Fruit fly (Drosophila melanogaster) whole organism, embryonic: ENCODE data around the gene scpr-C.

Experiments
- Bgb ChIP-seq: fragments of 200-800 bp; sonication (Bioruptor generic); IDR thresholded peaks from 2 replicates; pipeline ENCODE4 v1.3.6; 2022; ENCODE audit warnings: missing biosample characterization, missing genetic modification characterization; ENCODE audit not compliant: partially characterized antibody
- CG10147 ChIP-seq: fragments of 200-800 bp; sonication (Bioruptor generic); optimal IDR thresholded peaks from 2 replicates; lab custom pipeline; 2019; ENCODE audit warnings: missing biosample characterization, mild to moderate bottlenecking, missing genetic modification characterization, moderate library complexity
- CG10979 ChIP-seq: fragments of 200-800 bp; sonication (Bioruptor generic); optimal IDR thresholded peaks from 2 replicates; lab custom pipeline; 2018; ENCODE audit warnings: missing biosample characterization, mild to moderate bottlenecking, missing genetic modification characterization, moderate library complexity
- CG11560 ChIP-seq: fragments of 200-800 bp; sonication (Bioruptor generic); IDR thresholded peaks from 3 replicates; pipeline ENCODE4 v1.3.6; 2022; ENCODE audit warnings: missing biosample characterization, missing genetic modification characterization
- CG12219 ChIP-seq: fragments of 200-800 bp; sonication (Bioruptor generic); optimal IDR thresholded peaks from 3 replicates; lab custom pipeline; 2018; ENCODE audit warnings: missing biosample characterization, mild to moderate bottlenecking, missing genetic modification characterization
- CG13123 ChIP-seq: fragments of 200-800 bp; sonication (Bioruptor generic); optimal IDR thresholded peaks from 2 replicates; lab custom pipeline; 2016; ENCODE audit warnings: missing biosample characterization, missing genetic modification characterization
- CG13775 ChIP-seq: fragments of 200-800 bp; sonication (Bioruptor generic); optimal IDR thresholded peaks from 3 replicates; lab custom pipeline; 2017; ENCODE audit warnings: missing biosample characterization, mild to moderate bottlenecking, missing genetic modification characterization
- CG1529 ChIP-seq: fragments of 200-800 bp; sonication (Bioruptor generic); optimal IDR thresholded peaks from 3 replicates; lab custom pipeline; 2018; ENCODE audit warnings: missing biosample characterization, missing genetic modification characterization
- CG15479 ChIP-seq: fragments of 200-800 bp; sonication (Bioruptor generic); optimal IDR thresholded peaks from 3 replicates; lab custom pipeline; 2019; ENCODE audit warnings: missing biosample characterization, mild to moderate bottlenecking, missing genetic modification characterization, moderate library complexity
- CG18599 ChIP-seq: fragments of 200-800 bp; sonication (Bioruptor generic); optimal IDR thresholded peaks from 3 replicates; lab custom pipeline; 2017; ENCODE audit warnings: missing biosample characterization, missing genetic modification characterization, mild to moderate bottlenecking, moderate library complexity, missing genetic modification reagents
- CG2116 ChIP-seq: fragments of 200-800 bp; sonication (Bioruptor generic); optimal IDR thresholded peaks from 3 replicates; lab custom pipeline; 2018; ENCODE audit warnings: missing biosample characterization, mild to moderate bottlenecking, missing genetic modification characterization
- CG4282 ChIP-seq: fragments of 200-800 bp; sonication (Bioruptor generic); optimal IDR thresholded peaks from 2 replicates; lab custom pipeline; 2016; ENCODE audit warnings: missing biosample characterization, missing genetic modification characterization
- CG43689 ChIP-seq: fragments of 200-800 bp; sonication (Bioruptor generic); IDR thresholded peaks from 2 replicates; pipeline ENCODE4 v1.3.6; 2022; ENCODE audit warnings: missing biosample characterization, missing genetic modification characterization
- CG7928 ChIP-seq: fragments of 200-800 bp; sonication (Bioruptor generic); optimal IDR thresholded peaks from 2 replicates; lab custom pipeline; 2017; ENCODE audit warnings: missing biosample characterization, mild to moderate bottlenecking, missing genetic modification characterization
- CG8388 ChIP-seq: fragments of 200-800 bp; sonication (Bioruptor generic); optimal IDR thresholded peaks from 2 replicates; lab custom pipeline; 2019; ENCODE audit warnings: missing biosample characterization, mild to moderate bottlenecking, missing genetic modification characterization, moderate library complexity
- CG8765 ChIP-seq: fragments of 200-800 bp; sonication (Bioruptor generic); IDR thresholded peaks from 2 replicates; pipeline ENCODE4 v1.3.6; 2022; ENCODE audit warnings: missing biosample characterization, missing genetic modification characterization
- CG8944 ChIP-seq: fragments of 200-800 bp; sonication (Bioruptor generic); optimal IDR thresholded peaks from 3 replicates; lab custom pipeline; 2016; ENCODE audit warnings: missing biosample characterization, missing genetic modification characterization
- CG9215 ChIP-seq: fragments of 200-800 bp; sonication (Bioruptor generic); IDR thresholded peaks from 2 replicates; pipeline ENCODE4 v1.3.6; 2022; ENCODE audit warnings: missing biosample characterization, missing genetic modification characterization
- CoRest ChIP-seq: fragments of 200-800 bp; sonication (Bioruptor generic); optimal IDR thresholded peaks from 3 replicates; lab custom pipeline; 2018; ENCODE audit warnings: missing biosample characterization, mild to moderate bottlenecking, missing genetic modification characterization, moderate library complexity
- Dfd ChIP-seq, 2 experiments: fragments of >200 bp; optimal IDR thresholded peaks; 2 replicates each; lab custom pipeline; 2017; ENCODE audit warnings: missing biosample characterization in 2 of 2, missing genetic modification characterization in 2 of 2
- Hr78 ChIP-seq, 2 experiments: fragments of 200-800 bp in 1 of 2; fragments of >200 bp in 1 of 2; sonication (Bioruptor generic) in 1 of 2; optimal IDR thresholded peaks; 2 replicates each; lab custom pipeline; 2017 to 2019; ENCODE audit warnings: missing biosample characterization in 2 of 2, missing genetic modification characterization in 2 of 2, mild to moderate bottlenecking in 1 of 2, moderate library complexity in 1 of 2
- Jarid2 ChIP-seq: fragments of 200-800 bp; sonication (Bioruptor generic); optimal IDR thresholded peaks from 3 replicates; lab custom pipeline; 2017; ENCODE audit warnings: mild to moderate bottlenecking, missing biosample characterization, missing genetic modification reagents, missing genetic modification characterization
- Lpt ChIP-seq: fragments of >200 bp; optimal IDR thresholded peaks from 2 replicates; lab custom pipeline; 2018; ENCODE audit warnings: missing biosample characterization, missing genetic modification characterization
- MTF-1 ChIP-seq: fragments of 200-800 bp; sonication (Bioruptor generic); optimal IDR thresholded peaks from 2 replicates; lab custom pipeline; 2018; ENCODE audit warnings: missing biosample characterization, mild to moderate bottlenecking, missing genetic modification characterization, borderline replicate concordance
- Nf-YB ChIP-seq: fragments of 200-800 bp; sonication (Bioruptor generic); optimal IDR thresholded peaks from 3 replicates; lab custom pipeline; 2019; ENCODE audit warnings: missing biosample characterization, mild to moderate bottlenecking, missing genetic modification characterization, moderate library complexity
- Nf-YC ChIP-seq: fragments of 200-800 bp; optimal IDR thresholded peaks from 3 replicates; lab custom pipeline; 2019; ENCODE audit warnings: missing biosample characterization, mild to moderate bottlenecking, missing genetic modification characterization, moderate library complexity
- Pdp1 ChIP-seq, 2 experiments: fragments of 200-800 bp; sonication (Bioruptor generic); optimal IDR thresholded peaks; 3 replicates each; lab custom pipeline; 2016; ENCODE audit warnings: missing biosample characterization in 2 of 2, missing genetic modification characterization in 2 of 2, mild to moderate bottlenecking in 1 of 2, moderate library complexity in 1 of 2
- Six4 ChIP-seq: fragments of 200-800 bp; sonication (Bioruptor generic); optimal IDR thresholded peaks from 2 replicates; lab custom pipeline; 2016; ENCODE audit warnings: missing biosample characterization, missing genetic modification characterization
- Sry-δ ChIP-seq: fragments of 200-800 bp; sonication (Bioruptor generic); optimal IDR thresholded peaks from 2 replicates; lab custom pipeline; 2016; ENCODE audit warnings: missing biosample characterization, missing genetic modification characterization
- Xrp1 ChIP-seq: fragments of 200-800 bp; sonication (Bioruptor generic); IDR thresholded peaks from 2 replicates; pipeline ENCODE4 v1.3.6; 2022; ENCODE audit warnings: missing biosample characterization, missing genetic modification characterization
- YL-1 ChIP-seq: fragments of 200-800 bp; sonication (Bioruptor generic); optimal IDR thresholded peaks from 3 replicates; lab custom pipeline; 2017; ENCODE audit warnings: missing biosample characterization, mild to moderate bottlenecking, missing genetic modification characterization
- cad ChIP-seq: fragments of >200 bp; optimal IDR thresholded peaks from 2 replicates; lab custom pipeline; 2017; ENCODE audit warnings: missing biosample characterization, missing genetic modification characterization
- corto ChIP-seq: fragments of 200-800 bp; sonication (Bioruptor generic); optimal IDR thresholded peaks from 2 replicates; lab custom pipeline; 2016; ENCODE audit warnings: missing biosample characterization, mild to moderate bottlenecking, missing genetic modification characterization, moderate library complexity
- crol ChIP-seq: fragments of 200-800 bp; sonication (Bioruptor generic); IDR thresholded peaks from 2 replicates; pipeline ENCODE4 v1.3.6; 2022; ENCODE audit warnings: missing biosample characterization, missing genetic modification characterization
- dati ChIP-seq: fragments of 200-800 bp; sonication (Bioruptor generic); IDR thresholded peaks from 2 replicates; pipeline ENCODE4 v1.3.6; 2022; ENCODE audit warnings: missing biosample characterization, missing genetic modification characterization
- fd3F ChIP-seq: fragments of 200-800 bp; sonication (Bioruptor generic); optimal IDR thresholded peaks from 2 replicates; lab custom pipeline; 2018; ENCODE audit warnings: missing biosample characterization, mild to moderate bottlenecking, missing genetic modification characterization, moderate library complexity
- gem ChIP-seq: fragments of 200-800 bp; sonication (Bioruptor generic); optimal IDR thresholded peaks from 2 replicates; lab custom pipeline; 2019; ENCODE audit warnings: missing biosample characterization, mild to moderate bottlenecking, missing genetic modification characterization, moderate library complexity
- grn ChIP-seq: fragments of 200-800 bp; sonication (Bioruptor generic); optimal IDR thresholded peaks from 3 replicates; lab custom pipeline; 2017; ENCODE audit warnings: missing biosample characterization, missing genetic modification characterization
- gsb ChIP-seq: fragments of 200-800 bp; sonication (Bioruptor generic); IDR thresholded peaks from 2 replicates; pipeline ENCODE4 v1.3.6; 2022; ENCODE audit warnings: missing biosample characterization, missing genetic modification characterization
- h ChIP-seq: fragments of >200 bp; optimal IDR thresholded peaks from 2 replicates; lab custom pipeline; 2017
- kah ChIP-seq: fragments of 200-800 bp; sonication (Bioruptor generic); optimal IDR thresholded peaks from 2 replicates; lab custom pipeline; 2018; ENCODE audit warnings: missing biosample characterization, mild to moderate bottlenecking, missing genetic modification characterization
- mam ChIP-seq: fragments of 200-800 bp; sonication (Bioruptor generic); optimal IDR thresholded peaks from 3 replicates; lab custom pipeline; 2016; ENCODE audit warnings: missing biosample characterization, missing genetic modification characterization
- otp ChIP-seq: fragments of 200-800 bp; sonication (Bioruptor generic); IDR thresholded peaks from 3 replicates; pipeline ENCODE4, ENCODE4 v1.3.6; 2022; ENCODE audit warnings: missing biosample characterization, missing genetic modification characterization
- psq ChIP-seq: fragments of 200-800 bp; sonication (Bioruptor generic); optimal IDR thresholded peaks from 2 replicates; lab custom pipeline; 2017; ENCODE audit warnings: missing biosample characterization, missing genetic modification characterization
- pzg ChIP-seq: fragments of 200-800 bp; sonication (Bioruptor generic); optimal IDR thresholded peaks from 3 replicates; lab custom pipeline; 2018; ENCODE audit warnings: missing biosample characterization, mild to moderate bottlenecking, missing genetic modification characterization, moderate library complexity
- sens ChIP-seq: fragments of 200-800 bp; sonication (Bioruptor generic); peaks from one replicate; lab custom pipeline; 2016; ENCODE audit warnings: missing biosample characterization, missing genetic modification characterization
- sima ChIP-seq: fragments of 200-800 bp; sonication (Bioruptor generic); optimal IDR thresholded peaks from 2 replicates; lab custom pipeline; 2016; ENCODE audit warnings: missing biosample characterization, missing genetic modification characterization
- slou ChIP-seq: fragments of 200-800 bp; sonication (Bioruptor generic); optimal IDR thresholded peaks from 3 replicates; lab custom pipeline; 2016; ENCODE audit warnings: missing biosample characterization, missing genetic modification characterization
- tap ChIP-seq: fragments of 200-800 bp; optimal IDR thresholded peaks from 3 replicates; lab custom pipeline; 2019; ENCODE audit warnings: missing biosample characterization, mild to moderate bottlenecking, missing genetic modification characterization, moderate library complexity
- tin ChIP-seq: fragments of 200-800 bp; sonication (Bioruptor generic); optimal IDR thresholded peaks from 3 replicates; lab custom pipeline; 2016; ENCODE audit warnings: missing biosample characterization, missing genetic modification characterization
- twi ChIP-seq: fragments of 200-800 bp; optimal IDR thresholded peaks from 2 replicates; lab custom pipeline; 2019; ENCODE audit warnings: missing biosample characterization, mild to moderate bottlenecking, missing genetic modification characterization, moderate library complexity
- zf30C ChIP-seq: fragments of 200-800 bp; sonication (Bioruptor generic); optimal IDR thresholded peaks from 3 replicates; lab custom pipeline; 2018; ENCODE audit warnings: missing biosample characterization, mild to moderate bottlenecking, missing genetic modification characterization

scpr-C gene

dm6 chr3R:11219883-11220282 is 5.4 kb upstream of the scpr-C start, which contains the start of gene CG6689:
CG6689 (minus strand) TSS chr3R:11220064.
- no peak for TF ChIP-seq Dfd (GFP tag; optimal IDR thresholded peaks at IDR 0.05; lab: Kevin White, UChicago)
- peak; percentile 5 for TF ChIP-seq Nf-YC (tag; lab: Kevin White, UChicago)
- no peak for TF ChIP-seq CG18599
- TF ChIP-seq CG7928 (GFP tag; lab: Kevin White, UChicago) = no peak
- no peak for TF ChIP-seq CG11560
- peak; percentile 32; the same call in 1 of the 2 replicates for TF ChIP-seq Bgb (GFP tag; lab: Robert Waterston, UW)
- TF ChIP-seq corto (GFP tag; lab: Kevin White, UChicago) = no peak
- TF ChIP-seq h = no peak
- TF ChIP-seq Pdp1 (GFP tag; optimal IDR thresholded peaks at IDR 0.05; lab: Kevin White, UChicago) = peak in 1 of 2 experiments; percentile 98
- peak; percentile 5 for TF ChIP-seq MTF-1 (GFP tag; lab: Kevin White, UChicago)
- no peak for TF ChIP-seq tap (tag; lab: Kevin White, UChicago)
- no peak for TF ChIP-seq sima
- no peak for TF ChIP-seq CG13123
- TF ChIP-seq CG8944 (GFP tag; lab: Kevin White, UChicago) = no peak
- TF ChIP-seq Sry-δ (GFP tag; lab: Kevin White, UChicago) = peak; percentile 31
- no peak for TF ChIP-seq mam (GFP tag; lab: Kevin White, UChicago)
- peak; percentile 21 for TF ChIP-seq CoRest (tag; lab: Kevin White, UChicago)
- TF ChIP-seq Xrp1 = no peak
- no peak for TF ChIP-seq grn
- peak; percentile 83 for TF ChIP-seq sens
- no peak for TF ChIP-seq cad (GFP tag; lab: Kevin White, UChicago)
- TF ChIP-seq otp = no peak
- peak; percentile 24 for TF ChIP-seq CG8388 (GFP tag; lab: Kevin White, UChicago)
- TF ChIP-seq CG9215 (GFP tag; lab: Robert Waterston, UW) = no peak
- no peak for TF ChIP-seq psq (GFP tag; lab: Kevin White, UChicago)
- TF ChIP-seq kah (GFP tag; lab: Kevin White, UChicago) = no peak
- TF ChIP-seq Jarid2 = no peak
- no peak for TF ChIP-seq Six4 (GFP tag; lab: Kevin White, UChicago)
- TF ChIP-seq CG10147 (GFP tag; lab: Kevin White, UChicago) = no peak
- no peak for TF ChIP-seq dati (GFP tag; lab: Robert Waterston, UW)
- TF ChIP-seq CG12219 (GFP tag; lab: Kevin White, UChicago) = no peak
- TF ChIP-seq slou (GFP tag; lab: Kevin White, UChicago) = no peak
- TF ChIP-seq fd3F (GFP tag; lab: Kevin White, UChicago) = no peak
- no peak for TF ChIP-seq Lpt (GFP tag; lab: Kevin White, UChicago)
- no peak for TF ChIP-seq zf30C (GFP tag; lab: Kevin White, UChicago)
- TF ChIP-seq gsb (GFP tag; lab: Robert Waterston, UW) = no peak
- no peak for TF ChIP-seq Hr78 (GFP tag; optimal IDR thresholded peaks at IDR 0.05; lab: Kevin White, UChicago)
- TF ChIP-seq twi (tag; lab: Kevin White, UChicago) = no peak
- TF ChIP-seq CG8765 = no peak
- no peak for TF ChIP-seq CG43689 (GFP tag; lab: Robert Waterston, UW)
- TF ChIP-seq tin (GFP tag; lab: Kevin White, UChicago) = no peak
- peak; percentile 80 for TF ChIP-seq CG2116 (GFP tag; lab: Kevin White, UChicago)
- TF ChIP-seq CG15479 (GFP tag; lab: Kevin White, UChicago) = peak; percentile 78
- TF ChIP-seq crol (GFP tag; lab: Robert Waterston, UW) = no peak
- TF ChIP-seq Nf-YB (GFP tag; lab: Kevin White, UChicago) = no peak
- peak; percentile 76 for TF ChIP-seq pzg (GFP tag; lab: Kevin White, UChicago)
- no peak for TF ChIP-seq CG1529 (GFP tag; lab: Kevin White, UChicago)
- TF ChIP-seq YL-1 = peak; percentile 59
- TF ChIP-seq CG13775 (GFP tag; lab: Kevin White, UChicago) = peak; percentile 26
- TF ChIP-seq gem = peak; percentile 16
- no peak for TF ChIP-seq CG4282
- TF ChIP-seq CG10979 (tag; lab: Kevin White, UChicago) = no peak
